Fruit fly (Drosophila melanogaster) whole organism, embryonic: ENCODE data around the gene CG11294.

Experiments
- Antp ChIP-seq: fragments of 200-800 bp; sonication (Bioruptor generic); optimal IDR thresholded peaks from 3 replicates; lab custom pipeline; 2016; ENCODE audit warnings: missing biosample characterization, missing genetic modification characterization
- B-H1 ChIP-seq: fragments of 200-800 bp; sonication (Bioruptor generic); IDR thresholded peaks from 3 replicates; pipeline ENCODE4 v1.3.6; 2022; ENCODE audit warnings: missing biosample characterization, missing genetic modification characterization
- BEAF-32 ChIP-seq: fragments of 200-800 bp; sonication (Bioruptor generic); optimal IDR thresholded peaks from 3 replicates; lab custom pipeline; 2017; ENCODE audit warnings: missing biosample characterization, missing genetic modification characterization, mild to moderate bottlenecking, moderate library complexity, missing genetic modification reagents
- Bdp1 ChIP-seq: fragments of 200-800 bp; sonication (Bioruptor generic); optimal IDR thresholded peaks from 3 replicates; lab custom pipeline; 2016; ENCODE audit warnings: missing biosample characterization, missing genetic modification characterization
- CG1024 ChIP-seq: fragments of 200-800 bp; sonication (Bioruptor generic); IDR thresholded peaks from 2 replicates; pipeline ENCODE4 v1.3.6; 2022; ENCODE audit warnings: missing biosample characterization, missing genetic modification characterization
- CG11093 ChIP-seq: fragments of 200-800 bp; sonication (Bioruptor generic); IDR thresholded peaks from 3 replicates; pipeline ENCODE4 v1.3.6; 2022; ENCODE audit warnings: missing biosample characterization, missing genetic modification characterization
- CG11723 ChIP-seq: fragments of 200-800 bp; sonication (Bioruptor generic); optimal IDR thresholded peaks from 2 replicates; lab custom pipeline; 2017; ENCODE audit warnings: missing biosample characterization, mild to moderate bottlenecking, missing genetic modification characterization
- CG13624 ChIP-seq: fragments of 200-800 bp; sonication (Bioruptor generic); optimal IDR thresholded peaks from 2 replicates; lab custom pipeline; 2016; ENCODE audit warnings: missing biosample characterization, missing genetic modification characterization
- CG15479 ChIP-seq: fragments of 200-800 bp; sonication (Bioruptor generic); optimal IDR thresholded peaks from 3 replicates; lab custom pipeline; 2019; ENCODE audit warnings: missing biosample characterization, mild to moderate bottlenecking, missing genetic modification characterization, moderate library complexity
- CG15514 ChIP-seq: fragments of 200-800 bp; sonication (Bioruptor generic); optimal IDR thresholded peaks from 3 replicates; lab custom pipeline; 2017; ENCODE audit warnings: missing biosample characterization, missing genetic modification characterization, mild to moderate bottlenecking, moderate library complexity, missing genetic modification reagents
- CG17359 ChIP-seq: fragments of 200-800 bp; sonication (Bioruptor generic); optimal IDR thresholded peaks from 3 replicates; lab custom pipeline; 2018; ENCODE audit warnings: missing biosample characterization, mild to moderate bottlenecking, missing genetic modification characterization, moderate library complexity
- CG17568 ChIP-seq: fragments of 200-800 bp; sonication (Bioruptor generic); optimal IDR thresholded peaks from 2 replicates; lab custom pipeline; 2018; ENCODE audit warnings: missing biosample characterization, mild to moderate bottlenecking, missing genetic modification characterization, moderate library complexity
- CG18262 ChIP-seq: fragments of 200-800 bp; optimal IDR thresholded peaks from 3 replicates; lab custom pipeline; 2019; ENCODE audit warnings: missing biosample characterization, mild to moderate bottlenecking, missing genetic modification characterization, moderate library complexity
- CG2199 ChIP-seq: fragments of 200-800 bp; sonication (Bioruptor generic); IDR thresholded peaks from 3 replicates; pipeline ENCODE4 v1.3.6; 2022; ENCODE audit warnings: missing biosample characterization, missing genetic modification characterization
- CG2889 ChIP-seq: fragments of 200-800 bp; sonication (Bioruptor generic); IDR thresholded peaks from 3 replicates; pipeline ENCODE4 v1.3.6; 2022; ENCODE audit warnings: missing biosample characterization, missing genetic modification characterization
- CG3407 ChIP-seq: fragments of 200-800 bp; sonication (Bioruptor generic); optimal IDR thresholded peaks from 2 replicates; lab custom pipeline; 2018; ENCODE audit warnings: missing biosample characterization, mild to moderate bottlenecking, missing genetic modification characterization
- CG4617 ChIP-seq: fragments of 200-800 bp; sonication (Bioruptor generic); optimal IDR thresholded peaks from 3 replicates; lab custom pipeline; 2016; ENCODE audit warnings: missing biosample characterization, missing genetic modification characterization, borderline replicate concordance
- CG5245 ChIP-seq: fragments of 200-800 bp; sonication (Bioruptor generic); optimal IDR thresholded peaks from 3 replicates; lab custom pipeline; 2016; ENCODE audit warnings: missing biosample characterization, missing genetic modification characterization
- CG6254 ChIP-seq: fragments of 200-800 bp; sonication (Bioruptor generic); optimal IDR thresholded peaks from 3 replicates; lab custom pipeline; 2017; ENCODE audit warnings: mild to moderate bottlenecking, missing biosample characterization, missing genetic modification reagents, missing genetic modification characterization
- CG7745 ChIP-seq: fragments of 200-800 bp; sonication (Bioruptor generic); optimal IDR thresholded peaks from 2 replicates; lab custom pipeline; 2018; ENCODE audit warnings: missing biosample characterization, mild to moderate bottlenecking, missing genetic modification characterization, moderate library complexity
- CG7928 ChIP-seq: fragments of 200-800 bp; sonication (Bioruptor generic); optimal IDR thresholded peaks from 2 replicates; lab custom pipeline; 2017; ENCODE audit warnings: missing biosample characterization, mild to moderate bottlenecking, missing genetic modification characterization
- CG7963 ChIP-seq: fragments of 200-800 bp; sonication (Bioruptor generic); IDR thresholded peaks from 3 replicates; pipeline ENCODE4 v1.3.6; 2022; ENCODE audit warnings: missing biosample characterization, missing genetic modification characterization; ENCODE audit not compliant: partially characterized antibody
- CG8944 ChIP-seq: fragments of 200-800 bp; sonication (Bioruptor generic); optimal IDR thresholded peaks from 3 replicates; lab custom pipeline; 2016; ENCODE audit warnings: missing biosample characterization, missing genetic modification characterization
- CHES-1-like ChIP-seq: fragments of 200-800 bp; sonication (Bioruptor generic); optimal IDR thresholded peaks from 2 replicates; lab custom pipeline; 2016; ENCODE audit warnings: missing biosample characterization, missing genetic modification characterization
- CTCF ChIP-seq: fragments of 200-800 bp; sonication (Bioruptor generic); optimal IDR thresholded peaks from 2 replicates; lab custom pipeline; 2017; ENCODE audit warnings: missing biosample characterization, mild to moderate bottlenecking, missing genetic modification characterization, moderate library complexity
- Chrac-16 ChIP-seq: fragments of 200-800 bp; sonication (Bioruptor generic); optimal IDR thresholded peaks from 3 replicates; lab custom pipeline; 2016; ENCODE audit warnings: missing biosample characterization, missing genetic modification characterization
- Dfd ChIP-seq, 2 experiments: fragments of >200 bp; optimal IDR thresholded peaks; 2 replicates each; lab custom pipeline; 2017; ENCODE audit warnings: missing biosample characterization in 2 of 2, missing genetic modification characterization in 2 of 2
- Ets65A ChIP-seq: fragments of 200-800 bp; sonication (Bioruptor generic); peaks from one replicate; lab custom pipeline; 2016; ENCODE audit warnings: missing biosample characterization, missing genetic modification characterization
- Fer2 ChIP-seq: fragments of 200-800 bp; sonication (Bioruptor generic); optimal IDR thresholded peaks from 2 replicates; lab custom pipeline; 2018; ENCODE audit warnings: missing biosample characterization, mild to moderate bottlenecking, missing genetic modification characterization, moderate library complexity
- Hr51 ChIP-seq, 2 experiments: fragments of 200-800 bp; sonication (Bioruptor generic); optimal IDR thresholded peaks; 2 replicates in 1 of 2; 3 replicates in 1 of 2; lab custom pipeline; 2016 to 2018; ENCODE audit warnings: missing biosample characterization in 2 of 2, missing genetic modification characterization in 2 of 2, mild to moderate bottlenecking in 1 of 2, moderate library complexity in 1 of 2
- Lpt ChIP-seq: fragments of >200 bp; optimal IDR thresholded peaks from 2 replicates; lab custom pipeline; 2018; ENCODE audit warnings: missing biosample characterization, missing genetic modification characterization
- MESR4 ChIP-seq: fragments of 200-800 bp; sonication (Bioruptor generic); optimal IDR thresholded peaks from 2 replicates; lab custom pipeline; 2018; ENCODE audit warnings: missing biosample characterization, mild to moderate bottlenecking, missing genetic modification characterization, moderate library complexity
- Spps ChIP-seq: fragments of 200-800 bp; sonication (Bioruptor generic); optimal IDR thresholded peaks from 2 replicates; lab custom pipeline; 2018; ENCODE audit warnings: missing biosample characterization, mild to moderate bottlenecking, missing genetic modification characterization
- Taf1 ChIP-seq: fragments of 200-800 bp; sonication (Bioruptor generic); IDR thresholded peaks from 2 replicates; pipeline ENCODE4 v1.3.6; 2022; ENCODE audit warnings: missing biosample characterization, missing genetic modification characterization
- ato ChIP-seq: fragments of 200-800 bp; sonication (Bioruptor generic); IDR thresholded peaks from 2 replicates; pipeline ENCODE4 v1.3.6; 2022; ENCODE audit warnings: missing biosample characterization, missing genetic modification characterization; ENCODE audit not compliant: partially characterized antibody
- bbx ChIP-seq: fragments of 200-800 bp; sonication (Bioruptor generic); IDR thresholded peaks from 2 replicates; pipeline ENCODE4 v1.3.6; 2022; ENCODE audit warnings: missing biosample characterization, missing genetic modification characterization; ENCODE audit not compliant: partially characterized antibody
- cas ChIP-seq: fragments of 200-800 bp; sonication (Bioruptor generic); IDR thresholded peaks from 2 replicates; pipeline ENCODE4 v1.3.6; 2022; ENCODE audit warnings: missing biosample characterization, missing genetic modification characterization
- ci ChIP-seq: fragments of 200-800 bp; sonication (Bioruptor generic); IDR thresholded peaks from 3 replicates; pipeline ENCODE4 v1.3.6; 2022; ENCODE audit warnings: missing biosample characterization, missing genetic modification characterization
- dmrt99B ChIP-seq: fragments of 200-800 bp; sonication (Bioruptor generic); optimal IDR thresholded peaks from 2 replicates; lab custom pipeline; 2018; ENCODE audit warnings: missing biosample characterization, mild to moderate bottlenecking, missing genetic modification characterization, moderate library complexity
- eve ChIP-seq, 2 experiments: fragments of >200 bp; optimal IDR thresholded peaks; 2 replicates each; lab custom pipeline; 2017; ENCODE audit warnings: missing biosample characterization in 2 of 2, missing genetic modification characterization in 2 of 2
- eyg ChIP-seq: fragments of 200-800 bp; sonication (Bioruptor generic); optimal IDR thresholded peaks from 3 replicates; lab custom pipeline; 2016; ENCODE audit warnings: missing biosample characterization, missing genetic modification characterization
- ftz-f1 ChIP-seq: fragments of 200-800 bp; sonication (Bioruptor generic); optimal IDR thresholded peaks from 2 replicates; lab custom pipeline; 2016; ENCODE audit warnings: missing biosample characterization, missing genetic modification characterization
- gce ChIP-seq: fragments of 200-800 bp; sonication (Bioruptor generic); IDR thresholded peaks from 3 replicates; pipeline ENCODE4 v1.3.6; 2022; ENCODE audit warnings: missing biosample characterization, missing genetic modification characterization
- hkb ChIP-seq, 2 experiments: fragments of 200-800 bp in 1 of 2; fragments of >200 bp in 1 of 2; sonication (Bioruptor generic) in 1 of 2; IDR thresholded peaks in 1 of 2; optimal IDR thresholded peaks in 1 of 2; 2 replicates each; pipeline versions ENCODE4 v1.3.6 to Lab custom; 2017 to 2022; ENCODE audit warnings: missing biosample characterization in 1 of 2, missing genetic modification characterization in 1 of 2
- peb ChIP-seq: fragments of 200-800 bp; sonication (Bioruptor generic); IDR thresholded peaks from 2 replicates; pipeline ENCODE4 v1.3.6; 2022; ENCODE audit warnings: missing biosample characterization, missing genetic modification characterization
- pfk ChIP-seq: fragments of 200-800 bp; sonication (Bioruptor generic); optimal IDR thresholded peaks from 2 replicates; lab custom pipeline; 2018; ENCODE audit warnings: missing biosample characterization, mild to moderate bottlenecking, missing genetic modification characterization, moderate library complexity
- sd ChIP-seq: fragments of 200-800 bp; sonication (Bioruptor generic); optimal IDR thresholded peaks from 3 replicates; lab custom pipeline; 2018; ENCODE audit warnings: missing biosample characterization, mild to moderate bottlenecking, missing genetic modification characterization, moderate library complexity
- sr ChIP-seq: fragments of 200-800 bp; sonication (Bioruptor generic); IDR thresholded peaks from 3 replicates; pipeline ENCODE4 v1.3.6; 2022; ENCODE audit warnings: missing biosample characterization, missing genetic modification characterization
- stwl ChIP-seq: fragments of 200-800 bp; sonication (Bioruptor generic); optimal IDR thresholded peaks from 3 replicates; lab custom pipeline; 2018; ENCODE audit warnings: missing biosample characterization, mild to moderate bottlenecking, missing genetic modification characterization, moderate library complexity
- yki ChIP-seq: fragments of >200 bp; optimal IDR thresholded peaks from 3 replicates; lab custom pipeline; 2018

CG11294 gene

DNA sequence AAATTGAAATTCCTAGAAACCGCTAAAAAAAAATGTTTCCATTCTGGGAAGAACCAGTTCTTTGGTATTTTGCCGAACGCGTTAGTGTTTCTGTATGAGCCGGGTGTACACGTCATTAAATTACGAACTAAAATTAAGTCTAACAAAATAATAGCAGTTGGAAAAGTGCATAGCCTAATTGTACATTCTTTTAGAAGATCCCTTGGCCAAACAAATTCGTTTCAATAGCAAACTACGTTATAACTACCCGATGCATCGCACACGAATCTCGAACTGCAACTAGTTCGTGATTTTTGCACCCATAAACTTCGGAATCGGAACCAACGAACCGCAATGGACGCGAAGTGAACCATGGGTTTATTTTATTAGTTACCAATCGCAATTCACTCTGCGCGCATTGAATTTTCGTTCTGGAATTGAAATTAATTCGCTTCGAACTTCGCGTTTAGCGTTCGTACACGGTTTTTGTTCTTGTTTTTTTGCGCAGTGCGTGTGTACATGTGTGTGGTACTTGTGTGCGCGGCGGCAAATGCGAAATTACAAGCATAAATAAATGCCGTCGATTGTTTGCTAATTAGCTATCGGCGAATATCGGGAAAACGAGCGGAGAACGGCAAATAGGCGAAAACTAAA, 12.1 kb downstream of the CG11294 start, which contains the start of gene CAH3 (continued):
- TF ChIP-seq sr (GFP tag; lab: Robert Waterston, UW): peak; percentile 64; the same call in 2 of the 3 replicates
- TF ChIP-seq CG11723 (GFP tag; lab: Kevin White, UChicago): peak; percentile 92
- peak; percentile 95 for TF ChIP-seq CG8944
- peak; percentile 86 for TF ChIP-seq Bdp1
- peak; percentile 78 for TF ChIP-seq sd
- peak; percentile 69 for TF ChIP-seq CG7928 (GFP tag; lab: Kevin White, UChicago)
- peak; percentile 88 for TF ChIP-seq Spps (tag; lab: Kevin White, UChicago)
- TF ChIP-seq CG17359 (tag; lab: Kevin White, UChicago): peak; percentile 92
- peak; percentile 91 for TF ChIP-seq Fer2 (tag; lab: Kevin White, UChicago)
- TF ChIP-seq CG5245 (GFP tag; lab: Kevin White, UChicago): peak; percentile 84
- peak; percentile 87 for TF ChIP-seq CG2889 (GFP tag; lab: Robert Waterston, UW)
- TF ChIP-seq pfk (GFP tag; lab: Kevin White, UChicago): peak; percentile 32
- peak; percentile 90 for TF ChIP-seq CG17568
- TF ChIP-seq Lpt (GFP tag; lab: Kevin White, UChicago): no peak
- no peak for TF ChIP-seq Dfd (GFP tag; optimal IDR thresholded peaks at IDR 0.05; lab: Kevin White, UChicago)
- peak; percentile 93 for TF ChIP-seq dmrt99B (tag; lab: Kevin White, UChicago)
- TF ChIP-seq gce (GFP tag; lab: Robert Waterston, UW): peak; percentile 90
- peak; percentile 82 for TF ChIP-seq Taf1 (GFP tag; lab: Robert Waterston, UW)
- TF ChIP-seq bbx (GFP tag; lab: Robert Waterston, UW): peak; percentile 37; the same call in 1 of the 2 replicates
- TF ChIP-seq Chrac-16 (GFP tag; lab: Kevin White, UChicago): peak; percentile 91
- TF ChIP-seq CHES-1-like: peak; percentile 95
- no peak for TF ChIP-seq ato (GFP tag; lab: Robert Waterston, UW)
- peak; percentile 74; the same call in 1 of the 3 replicates for TF ChIP-seq CG2199 (GFP tag; lab: Robert Waterston, UW)
- TF ChIP-seq CG15514: peak; percentile 99
- peak; percentile 78 for TF ChIP-seq CG11093
- peak; percentile 91 to 95 for TF ChIP-seq Hr51 (GFP tag; optimal IDR thresholded peaks at IDR 0.05; lab: Kevin White, UChicago)
- peak; percentile 93 for TF ChIP-seq CG13624 (GFP tag; lab: Kevin White, UChicago)
- peak; percentile 91 for TF ChIP-seq eyg (GFP tag; lab: Kevin White, UChicago)
- peak; percentile 83 for TF ChIP-seq CG6254 (GFP tag; lab: Kevin White, UChicago)
- TF ChIP-seq hkb (optimal IDR thresholded peaks at IDR 0.05; lab: Kevin White, UChicago): peak; percentile 32
- TF ChIP-seq hkb (GFP tag; IDR thresholded peaks at IDR 0.05; lab: Robert Waterston, UW): peak; percentile 96
- TF ChIP-seq Antp: peak; percentile 95
- peak; percentile 50 for TF ChIP-seq stwl (tag; lab: Kevin White, UChicago)
- peak; percentile 83 for TF ChIP-seq B-H1 (GFP tag; lab: Robert Waterston, UW)
- peak; percentile 97 for TF ChIP-seq ci (GFP tag; lab: Robert Waterston, UW)
- TF ChIP-seq eve (GFP tag; optimal IDR thresholded peaks at IDR 0.05; lab: Kevin White, UChicago): peak; percentile 23 to 97
- no peak for TF ChIP-seq ftz-f1 (GFP tag; lab: Kevin White, UChicago)
- peak; percentile 87 for TF ChIP-seq CG3407
- peak; percentile 44 for TF ChIP-seq BEAF-32
- peak; percentile 42 for TF ChIP-seq MESR4 (GFP tag; lab: Kevin White, UChicago)
- TF ChIP-seq yki (lab: Kevin White, UChicago): peak; percentile 40
- TF ChIP-seq CG15479: peak; percentile 17
- TF ChIP-seq CG7745 (tag; lab: Kevin White, UChicago): peak; percentile 11
- TF ChIP-seq CG1024 (GFP tag; lab: Robert Waterston, UW): peak; percentile 80
- TF ChIP-seq peb (GFP tag; lab: Robert Waterston, UW): peak; percentile 85
- no peak for TF ChIP-seq CG7963 (GFP tag; lab: Robert Waterston, UW)
- peak; percentile 95 for TF ChIP-seq CG18262 (tag; lab: Kevin White, UChicago)
- peak; percentile 80 for TF ChIP-seq cas (GFP tag; lab: Robert Waterston, UW)
- peak; percentile 97 for TF ChIP-seq Ets65A
- TF ChIP-seq CTCF (GFP tag; lab: Kevin White, UChicago): peak; percentile 41
- peak; percentile 70 for TF ChIP-seq CG4617 (GFP tag; lab: Kevin White, UChicago)
